Worm (Caenorhabditis elegans): Measurements from ENCODE around the gene C44B11.4.

Gene C44B11.4

DNA sequence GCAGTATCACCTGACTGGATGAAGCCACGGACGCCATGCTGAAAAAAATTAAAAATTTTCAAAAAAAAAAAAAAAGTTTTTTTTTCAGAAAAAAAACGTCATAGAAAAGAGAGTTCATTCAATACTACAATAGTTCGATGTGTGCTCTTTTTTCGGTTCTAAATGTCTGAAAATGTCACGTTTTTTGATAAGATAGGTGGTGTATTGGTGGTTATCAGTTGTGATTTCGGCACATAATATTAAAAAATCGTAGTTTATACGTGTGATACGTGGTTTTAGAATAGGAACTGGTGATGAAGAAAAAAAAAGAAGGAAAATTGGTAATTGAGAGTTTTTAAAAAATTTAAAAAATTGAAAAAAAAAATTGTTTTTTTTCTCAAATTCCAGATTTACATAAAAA, 26.6 kb downstream of the C44B11.4 start:
- TF ChIP-seq klf-2 (GFP tag; conservative IDR thresholded peaks at IDR 0.05) = no peak
- no peak for TF ChIP-seq T22C8.4 (GFP tag; IDR thresholded peaks at IDR 0.05)
- TF ChIP-seq ztf-23 (GFP tag; IDR thresholded peaks at IDR 0.05) = no peak
- TF ChIP-seq ref-1 (GFP tag; conservative IDR thresholded peaks at IDR 0.05) = no peak
- no peak for TF ChIP-seq flt-1 (GFP tag; IDR thresholded peaks at IDR 0.05)
- TF ChIP-seq ztf-29 (GFP tag; IDR thresholded peaks at IDR 0.05) = no peak
- no peak for TF ChIP-seq cog-1 (tag; optimal IDR thresholded peaks at IDR 0.05)
- TF ChIP-seq tab-1 (GFP tag; IDR thresholded peaks at IDR 0.05) = no peak
- TF ChIP-seq med-1 (GFP tag; optimal IDR thresholded peaks at IDR 0.05; ENCODE audit: insufficient read depth) = no peak

ce11 chrIII:3112616-3113015, 30.9 kb downstream of the C44B11.4 start:
- TF ChIP-seq tab-1 (GFP tag; IDR thresholded peaks at IDR 0.05) = no peak
- TF ChIP-seq ref-1 (GFP tag; conservative IDR thresholded peaks at IDR 0.05) = no peak
- TF ChIP-seq ztf-23 (GFP tag; IDR thresholded peaks at IDR 0.05) = no peak
- TF ChIP-seq cog-1 (tag; optimal IDR thresholded peaks at IDR 0.05) = no peak
- TF ChIP-seq T22C8.4 (GFP tag; IDR thresholded peaks at IDR 0.05) = peak; percentile 64

DNA sequence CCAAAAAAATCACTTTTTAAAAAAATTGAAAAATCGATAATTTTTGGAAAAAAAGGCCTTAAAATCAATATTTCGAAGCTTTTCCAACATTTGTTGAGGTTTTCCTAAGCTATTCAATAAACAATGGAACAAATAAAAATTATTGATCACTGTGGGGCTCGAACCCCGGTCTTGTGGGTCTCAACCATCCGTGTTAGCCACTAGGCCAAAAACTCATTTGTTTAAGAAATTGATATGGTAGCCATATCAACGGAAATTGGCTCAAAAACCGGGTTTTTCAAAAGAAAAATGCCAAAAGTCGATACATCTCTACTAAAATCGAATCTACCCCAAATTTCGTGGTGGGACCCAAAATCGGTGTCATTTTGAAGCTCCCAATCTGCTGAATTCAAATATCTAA, 31.6 kb downstream of the C44B11.4 start:
- TF ChIP-seq flt-1 (GFP tag; IDR thresholded peaks at IDR 0.05) (no peak), T22C8.4 (GFP tag; IDR thresholded peaks at IDR 0.05) (no peak), cog-1 (tag; optimal IDR thresholded peaks at IDR 0.05) (no peak), klf-2 (GFP tag; conservative IDR thresholded peaks at IDR 0.05) (no peak), ztf-29 (GFP tag; IDR thresholded peaks at IDR 0.05) (no peak), med-1 (GFP tag; optimal IDR thresholded peaks at IDR 0.05; ENCODE audit: insufficient read depth) (no peak), ztf-23 (GFP tag; IDR thresholded peaks at IDR 0.05) (no peak), tab-1 (GFP tag; IDR thresholded peaks at IDR 0.05) (no peak), ref-1 (GFP tag; conservative IDR thresholded peaks at IDR 0.05) (no peak)

ce11 chrIII:3111534-3111933, 32.0 kb downstream of the C44B11.4 start:
- TF ChIP-seq klf-2 (GFP tag; conservative IDR thresholded peaks at IDR 0.05) = no peak
- TF ChIP-seq med-1 (GFP tag; optimal IDR thresholded peaks at IDR 0.05; ENCODE audit: insufficient read depth) = no peak
- TF ChIP-seq cog-1 (tag; optimal IDR thresholded peaks at IDR 0.05) = no peak
- no peak for TF ChIP-seq tab-1 (GFP tag; IDR thresholded peaks at IDR 0.05)
- TF ChIP-seq ztf-23 (GFP tag; IDR thresholded peaks at IDR 0.05) = no peak
- no peak for TF ChIP-seq ref-1 (GFP tag; conservative IDR thresholded peaks at IDR 0.05)
- no peak; the same call in 1 of the 2 replicates for TF ChIP-seq T22C8.4 (GFP tag; IDR thresholded peaks at IDR 0.05)
- TF ChIP-seq flt-1 (GFP tag; IDR thresholded peaks at IDR 0.05) = no peak
- TF ChIP-seq ztf-29 (GFP tag; IDR thresholded peaks at IDR 0.05) = no peak

ce11 chrIII:3110614-3111013, 32.9 kb downstream of the C44B11.4 start:
- no peak for TF ChIP-seq ztf-23 (GFP tag; IDR thresholded peaks at IDR 0.05)
- TF ChIP-seq med-1 (GFP tag; optimal IDR thresholded peaks at IDR 0.05; ENCODE audit: insufficient read depth) = no peak
- TF ChIP-seq tab-1 (GFP tag; IDR thresholded peaks at IDR 0.05) = no peak
- no peak for TF ChIP-seq klf-2 (GFP tag; conservative IDR thresholded peaks at IDR 0.05)
- no peak for TF ChIP-seq cog-1 (tag; optimal IDR thresholded peaks at IDR 0.05)
- no peak for TF ChIP-seq ztf-29 (GFP tag; IDR thresholded peaks at IDR 0.05)
- no peak for TF ChIP-seq flt-1 (GFP tag; IDR thresholded peaks at IDR 0.05)
- TF ChIP-seq T22C8.4 (GFP tag; IDR thresholded peaks at IDR 0.05) = no peak
- TF ChIP-seq ref-1 (GFP tag; conservative IDR thresholded peaks at IDR 0.05) = no peak

ce11 chrIII:3109564-3109963, 34.0 kb downstream of the C44B11.4 start:
- TF ChIP-seq ztf-29 (GFP tag; IDR thresholded peaks at IDR 0.05) = no peak
- TF ChIP-seq ref-1 (GFP tag; conservative IDR thresholded peaks at IDR 0.05) = no peak
- no peak for TF ChIP-seq T22C8.4 (GFP tag; IDR thresholded peaks at IDR 0.05)
- no peak for TF ChIP-seq tab-1 (GFP tag; IDR thresholded peaks at IDR 0.05)
- TF ChIP-seq med-1 (GFP tag; optimal IDR thresholded peaks at IDR 0.05; ENCODE audit: insufficient read depth) = no peak
- no peak for TF ChIP-seq ztf-23 (GFP tag; IDR thresholded peaks at IDR 0.05)
- TF ChIP-seq flt-1 (GFP tag; IDR thresholded peaks at IDR 0.05) = no peak
- TF ChIP-seq cog-1 (tag; optimal IDR thresholded peaks at IDR 0.05) = no peak
- no peak for TF ChIP-seq klf-2 (GFP tag; conservative IDR thresholded peaks at IDR 0.05)

ce11 chrIII:3108804-3109203, 34.8 kb downstream of the C44B11.4 start:
- TF ChIP-seq klf-2 (GFP tag; conservative IDR thresholded peaks at IDR 0.05) = no peak
- TF ChIP-seq ztf-29 (GFP tag; IDR thresholded peaks at IDR 0.05) = no peak
- TF ChIP-seq cog-1 (tag; optimal IDR thresholded peaks at IDR 0.05) = no peak
- no peak for TF ChIP-seq T22C8.4 (GFP tag; IDR thresholded peaks at IDR 0.05)
- TF ChIP-seq tab-1 (GFP tag; IDR thresholded peaks at IDR 0.05) = no peak
- TF ChIP-seq ref-1 (GFP tag; conservative IDR thresholded peaks at IDR 0.05) = no peak
- no peak for TF ChIP-seq flt-1 (GFP tag; IDR thresholded peaks at IDR 0.05)
- TF ChIP-seq med-1 (GFP tag; optimal IDR thresholded peaks at IDR 0.05; ENCODE audit: insufficient read depth) = no peak
- no peak for TF ChIP-seq ztf-23 (GFP tag; IDR thresholded peaks at IDR 0.05)

ce11 chrIII:3107530-3107929, 36.0 kb downstream of the C44B11.4 start:
- TF ChIP-seq ref-1 (GFP tag; conservative IDR thresholded peaks at IDR 0.05) (no peak), med-1 (GFP tag; optimal IDR thresholded peaks at IDR 0.05; ENCODE audit: insufficient read depth) (no peak), T22C8.4 (GFP tag; IDR thresholded peaks at IDR 0.05) (no peak), cog-1 (tag; optimal IDR thresholded peaks at IDR 0.05) (no peak), ztf-23 (GFP tag; IDR thresholded peaks at IDR 0.05) (no peak), tab-1 (GFP tag; IDR thresholded peaks at IDR 0.05) (no peak), ztf-29 (GFP tag; IDR thresholded peaks at IDR 0.05) (no peak), flt-1 (GFP tag; IDR thresholded peaks at IDR 0.05) (no peak), klf-2 (GFP tag; conservative IDR thresholded peaks at IDR 0.05) (no peak)

DNA sequence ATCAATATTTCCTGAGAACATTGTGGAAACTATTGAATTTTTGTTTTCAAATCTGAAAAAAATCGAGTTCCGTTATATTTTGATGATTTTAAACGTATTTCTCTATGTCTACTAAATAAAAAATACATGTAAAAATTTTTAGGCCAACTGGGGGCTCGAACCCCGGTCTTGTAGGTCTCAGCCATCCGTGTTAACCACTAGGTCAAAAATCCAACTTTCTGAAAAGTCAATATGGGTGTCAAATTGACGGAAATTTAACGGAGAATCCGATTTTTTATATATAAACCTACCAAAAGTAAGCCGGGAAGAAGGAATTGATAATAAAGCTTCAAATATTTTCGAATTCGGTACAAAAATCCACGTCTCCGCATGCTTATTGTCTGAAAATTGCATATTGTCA, 37.3 kb downstream of the C44B11.4 start:
- TF ChIP-seq tab-1 (GFP tag; IDR thresholded peaks at IDR 0.05) (no peak), med-1 (GFP tag; optimal IDR thresholded peaks at IDR 0.05; ENCODE audit: insufficient read depth) (no peak), T22C8.4 (GFP tag; IDR thresholded peaks at IDR 0.05) (no peak), ztf-23 (GFP tag; IDR thresholded peaks at IDR 0.05) (no peak), ztf-29 (GFP tag; IDR thresholded peaks at IDR 0.05) (no peak), cog-1 (tag; optimal IDR thresholded peaks at IDR 0.05) (no peak)

- TF ChIP-seq T22C8.4 (GFP tag; IDR thresholded peaks at IDR 0.05) (no peak), tab-1 (GFP tag; IDR thresholded peaks at IDR 0.05) (no peak), klf-2 (GFP tag; conservative IDR thresholded peaks at IDR 0.05) (no peak), flt-1 (GFP tag; IDR thresholded peaks at IDR 0.05) (no peak), ztf-29 (GFP tag; IDR thresholded peaks at IDR 0.05) (no peak), med-1 (GFP tag; optimal IDR thresholded peaks at IDR 0.05; ENCODE audit: insufficient read depth) (no peak), cog-1 (tag; optimal IDR thresholded peaks at IDR 0.05) (no peak), ztf-23 (GFP tag; IDR thresholded peaks at IDR 0.05) (no peak), ref-1 (GFP tag; conservative IDR thresholded peaks at IDR 0.05) (no peak)
Observed at ce11 chrIII:3105212-3105611, 38.3 kb downstream of the C44B11.4 start.
